Worm (Caenorhabditis elegans) whole organism, mixed stage, embryonic: ENCODE data around the gene rnr-1.

ENCODE experiments used
- bed-3 ChIP-seq: fragments of 200-800 bp; sonication (Bioruptor generic); optimal IDR thresholded peaks from 3 replicates; lab custom pipeline; 2018; ENCODE audit warnings: mild to moderate bottlenecking, missing genetic modification characterization, moderate library complexity, missing compliant biosample characterization
- ces-1 ChIP-seq: fragments of 150-350 bp; optimal IDR thresholded peaks from 2 replicates; lab custom pipeline; 2014; ENCODE audit warnings: missing biosample characterization, missing genetic modification reagents, missing genetic modification characterization
- drap-1 ChIP-seq: fragments of 200-800 bp; sonication (Bioruptor generic); optimal IDR thresholded peaks from 3 replicates; lab custom pipeline; 2018; ENCODE audit warnings: mild to moderate bottlenecking, missing genetic modification characterization, missing compliant biosample characterization
- lin-13 ChIP-seq: fragments of 150-350 bp; optimal IDR thresholded peaks from 2 replicates; lab custom pipeline; 2014; ENCODE audit warnings: missing biosample characterization, missing genetic modification characterization
- lsy-2 ChIP-seq: fragments of 150-350 bp; optimal IDR thresholded peaks from 2 replicates; lab custom pipeline; 2014; ENCODE audit warnings: missing biosample characterization, missing genetic modification characterization
- mab-5 ChIP-seq: fragments of 150-350 bp; optimal IDR thresholded peaks from 2 replicates; lab custom pipeline; 2014; ENCODE audit warnings: missing biosample characterization, missing genetic modification characterization
- nhr-2 ChIP-seq: fragments of 150-350 bp; optimal IDR thresholded peaks from 2 replicates; lab custom pipeline; 2014; ENCODE audit warnings: missing biosample characterization, missing genetic modification characterization
- nhr-237 ChIP-seq: fragments of 150-350 bp; optimal IDR thresholded peaks from 2 replicates; lab custom pipeline; 2014; ENCODE audit warnings: missing biosample characterization, missing genetic modification characterization
- nhr-76 ChIP-seq: sonication (generic microtip); optimal IDR thresholded peaks from 2 replicates; lab custom pipeline; 2017; ENCODE audit warnings: missing biosample characterization, missing genetic modification characterization
- pha-4 ChIP-seq: fragments of 150-350 bp; optimal IDR thresholded peaks from 2 replicates; lab custom pipeline; 2018; ENCODE audit warnings: missing biosample characterization, missing genetic modification reagents, missing genetic modification characterization
- snpc-4 ChIP-seq: fragments of 150-350 bp; optimal IDR thresholded peaks from 2 replicates; lab custom pipeline; 2014; ENCODE audit warnings: missing biosample characterization, missing genetic modification characterization
- tbx-8 ChIP-seq: fragments of 200-800 bp; sonication (Bioruptor generic); optimal IDR thresholded peaks from 2 replicates; lab custom pipeline; 2018; ENCODE audit warnings: mild to moderate bottlenecking, missing genetic modification characterization, moderate library complexity, missing compliant biosample characterization

DNA sequence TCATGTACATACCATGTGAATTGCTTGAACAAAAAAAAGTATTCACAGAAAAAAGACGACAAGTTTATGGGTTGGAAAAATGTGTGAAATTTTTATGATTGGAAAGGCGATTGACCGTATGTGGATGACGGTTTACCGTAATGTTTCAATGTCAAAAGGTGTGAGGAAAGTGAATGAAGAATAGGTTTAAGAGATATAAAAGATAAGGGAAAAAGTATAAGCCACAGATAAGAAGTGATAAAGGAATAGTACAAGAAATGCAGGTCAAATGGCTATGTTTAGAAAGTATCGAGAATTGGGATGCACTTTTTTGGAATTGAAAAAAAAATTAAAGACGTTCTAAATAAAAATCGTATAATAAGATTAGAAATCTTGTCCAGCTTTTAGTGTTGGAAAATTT, 49.2 kb upstream of the rnr-1 start:
- TF ChIP-seq lin-13 (tag; lab: Kevin White, UChicago) (no peak), tbx-8 (GFP tag; lab: Kevin White, UChicago) (no peak), pha-4 (tag; lab: Kevin White, UChicago) (no peak), mab-5 (tag; lab: Kevin White, UChicago) (no peak), nhr-2 (no peak), lsy-2 (tag; lab: Kevin White, UChicago) (no peak), bed-3 (GFP tag; lab: Kevin White, UChicago) (no peak), snpc-4 (no peak), nhr-237 (tag; lab: Kevin White, UChicago) (no peak), ces-1 (GFP tag; lab: Kevin White, UChicago) (no peak), drap-1 (GFP tag; lab: Kevin White, UChicago) (no peak), nhr-76 (tag; lab: Kevin White, UChicago) (no peak)
